Fruit fly (Drosophila melanogaster) whole organism, prepupa: ENCODE results near the gene Ssdp.

Source experiments
- CG3919 ChIP-seq: fragments of 200-800 bp; sonication (Bioruptor generic); optimal IDR thresholded peaks from 3 replicates; lab custom pipeline; 2016; ENCODE audit warnings: missing biosample characterization, missing genetic modification characterization
- CG6276 ChIP-seq: fragments of 200-800 bp; sonication (Bioruptor generic); optimal IDR thresholded peaks from 2 replicates; lab custom pipeline; 2017; ENCODE audit warnings: missing biosample characterization, mild to moderate bottlenecking, missing genetic modification characterization
- Met ChIP-seq: fragments of 200-800 bp; sonication (Bioruptor generic); optimal IDR thresholded peaks from 3 replicates; lab custom pipeline; 2016; ENCODE audit warnings: missing biosample characterization, missing genetic modification characterization
- net ChIP-seq: fragments of 200-800 bp; sonication (Bioruptor generic); optimal IDR thresholded peaks from 3 replicates; lab custom pipeline; 2016; ENCODE audit warnings: missing biosample characterization, missing genetic modification characterization
- salr ChIP-seq, 2 experiments: fragments of 200-800 bp; sonication (Bioruptor generic); optimal IDR thresholded peaks; 3 replicates each; lab custom pipeline; 2016 to 2018; ENCODE audit warnings: missing biosample characterization in 2 of 2, missing genetic modification characterization in 2 of 2, mild to moderate bottlenecking in 1 of 2
- vri ChIP-seq: fragments of 200-800 bp; sonication (Bioruptor generic); optimal IDR thresholded peaks from 3 replicates; lab custom pipeline; 2016; ENCODE audit warnings: missing biosample characterization, mild to moderate bottlenecking, missing genetic modification characterization

DNA sequence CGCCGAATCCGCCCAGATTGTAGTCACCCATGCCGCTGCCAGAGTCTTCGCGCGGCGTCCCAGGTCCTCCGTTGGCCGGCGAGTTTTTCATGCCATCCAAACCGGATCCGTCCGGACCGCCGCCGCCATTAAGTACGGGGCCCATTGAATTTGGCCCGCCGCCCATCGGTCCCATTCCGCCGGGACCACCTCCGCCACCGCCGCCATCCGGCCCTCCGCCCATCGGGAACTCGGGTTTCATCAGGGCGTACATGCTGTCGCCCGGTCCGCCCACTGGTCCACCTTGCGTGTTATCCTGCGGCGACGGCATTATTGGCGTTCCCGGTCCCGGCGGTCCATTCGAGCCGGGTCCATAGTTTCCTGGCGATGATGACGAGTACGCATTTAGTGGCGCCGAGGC is 4.1 kb downstream of the Ssdp start:
- no peak for TF ChIP-seq vri
- no peak for TF ChIP-seq CG6276 (GFP tag; lab: Kevin White, UChicago)
- TF ChIP-seq salr (GFP tag; optimal IDR thresholded peaks at IDR 0.05; lab: Kevin White, UChicago), result no peak
- TF ChIP-seq Met (GFP tag; lab: Kevin White, UChicago), result no peak
- TF ChIP-seq CG3919, result no peak
- TF ChIP-seq net, result no peak
